Fruit fly (Drosophila melanogaster) whole organism, embryonic: Measurements from ENCODE around the gene drl.

Experiments used
- Ada2b ChIP-seq: fragments of 200-800 bp; sonication (Bioruptor generic); IDR thresholded peaks from 2 replicates; pipeline ENCODE4 v1.3.6; 2022; ENCODE audit warnings: missing biosample characterization, missing genetic modification characterization
- Antp ChIP-seq: fragments of 200-800 bp; sonication (Bioruptor generic); optimal IDR thresholded peaks from 3 replicates; lab custom pipeline; 2016; ENCODE audit warnings: missing biosample characterization, missing genetic modification characterization
- CG11504 ChIP-seq: fragments of 200-800 bp; sonication (Bioruptor generic); optimal IDR thresholded peaks from 3 replicates; lab custom pipeline; 2019; ENCODE audit warnings: missing biosample characterization, mild to moderate bottlenecking, missing genetic modification characterization, moderate library complexity
- CG11696 ChIP-seq: fragments of 200-800 bp; sonication (Bioruptor generic); IDR thresholded peaks from 2 replicates; pipeline ENCODE4 v1.3.6; 2022; ENCODE audit warnings: missing biosample characterization, missing genetic modification characterization
- CG12104 ChIP-seq: fragments of 200-800 bp; sonication (Bioruptor generic); optimal IDR thresholded peaks from 3 replicates; lab custom pipeline; 2016; ENCODE audit warnings: missing biosample characterization, missing genetic modification characterization
- CG12391 ChIP-seq: fragments of 200-800 bp; sonication (Bioruptor generic); optimal IDR thresholded peaks from 3 replicates; lab custom pipeline; 2018; ENCODE audit warnings: missing biosample characterization, mild to moderate bottlenecking, missing genetic modification characterization, moderate library complexity
- CG13424 ChIP-seq: fragments of 200-800 bp; sonication (Bioruptor generic); optimal IDR thresholded peaks from 2 replicates; lab custom pipeline; 2019; ENCODE audit warnings: missing biosample characterization, mild to moderate bottlenecking, missing genetic modification characterization, moderate library complexity
- CG13894 ChIP-seq: fragments of 200-800 bp; sonication (Bioruptor generic); optimal IDR thresholded peaks from 3 replicates; lab custom pipeline; 2018; ENCODE audit warnings: missing biosample characterization, mild to moderate bottlenecking, missing genetic modification characterization, moderate library complexity
- CG1603 ChIP-seq: fragments of 200-800 bp; sonication (Bioruptor generic); optimal IDR thresholded peaks from 2 replicates; lab custom pipeline; 2019; ENCODE audit warnings: missing biosample characterization, mild to moderate bottlenecking, missing genetic modification characterization, moderate library complexity
- CG17802 ChIP-seq: fragments of 200-800 bp; sonication (Bioruptor generic); optimal IDR thresholded peaks from 2 replicates; lab custom pipeline; 2018; ENCODE audit warnings: missing biosample characterization, mild to moderate bottlenecking, missing genetic modification characterization, moderate library complexity
- CG18476 ChIP-seq: fragments of 200-800 bp; sonication (Bioruptor generic); optimal IDR thresholded peaks from 2 replicates; lab custom pipeline; 2016; ENCODE audit warnings: missing biosample characterization, mild to moderate bottlenecking, missing genetic modification characterization
- CG2120 ChIP-seq: fragments of 200-800 bp; sonication (Bioruptor generic); optimal IDR thresholded peaks from 3 replicates; lab custom pipeline; 2016; ENCODE audit warnings: missing biosample characterization, missing genetic modification characterization
- CG2129 ChIP-seq: fragments of 200-800 bp; sonication (Bioruptor generic); IDR thresholded peaks from 2 replicates; pipeline ENCODE4 v1.3.6; 2022; ENCODE audit warnings: missing biosample characterization, missing genetic modification characterization; ENCODE audit not compliant: partially characterized antibody
- CG32532 ChIP-seq: fragments of 200-800 bp; sonication (Bioruptor generic); IDR thresholded peaks from 2 replicates; pipeline ENCODE4 v1.3.6; 2022; ENCODE audit warnings: missing biosample characterization, missing genetic modification characterization
- CG6254 ChIP-seq: fragments of 200-800 bp; sonication (Bioruptor generic); optimal IDR thresholded peaks from 3 replicates; lab custom pipeline; 2017; ENCODE audit warnings: mild to moderate bottlenecking, missing biosample characterization, missing genetic modification reagents, missing genetic modification characterization
- CG6791 ChIP-seq: fragments of 200-800 bp; sonication (Bioruptor generic); IDR thresholded peaks from 3 replicates; pipeline ENCODE4 v1.3.6; 2022; ENCODE audit warnings: missing biosample characterization, missing genetic modification characterization; ENCODE audit not compliant: partially characterized antibody
- CG6854 ChIP-seq: fragments of 200-800 bp; sonication (Bioruptor generic); optimal IDR thresholded peaks from 3 replicates; lab custom pipeline; 2017; ENCODE audit warnings: missing biosample characterization, mild to moderate bottlenecking, missing genetic modification characterization
- CG8765 ChIP-seq: fragments of 200-800 bp; sonication (Bioruptor generic); IDR thresholded peaks from 2 replicates; pipeline ENCODE4 v1.3.6; 2022; ENCODE audit warnings: missing biosample characterization, missing genetic modification characterization
- CG9215 ChIP-seq: fragments of 200-800 bp; sonication (Bioruptor generic); IDR thresholded peaks from 2 replicates; pipeline ENCODE4 v1.3.6; 2022; ENCODE audit warnings: missing biosample characterization, missing genetic modification characterization
- CHES-1-like ChIP-seq: fragments of 200-800 bp; sonication (Bioruptor generic); optimal IDR thresholded peaks from 2 replicates; lab custom pipeline; 2016; ENCODE audit warnings: missing biosample characterization, missing genetic modification characterization
- CTCF ChIP-seq: fragments of 200-800 bp; sonication (Bioruptor generic); optimal IDR thresholded peaks from 2 replicates; lab custom pipeline; 2017; ENCODE audit warnings: missing biosample characterization, mild to moderate bottlenecking, missing genetic modification characterization, moderate library complexity
- CkIIα-i1 ChIP-seq: fragments of 200-800 bp; sonication (Bioruptor generic); IDR thresholded peaks from 2 replicates; pipeline ENCODE4 v1.3.6; 2022; ENCODE audit warnings: missing biosample characterization, missing genetic modification characterization
- CoRest ChIP-seq: fragments of 200-800 bp; sonication (Bioruptor generic); optimal IDR thresholded peaks from 3 replicates; lab custom pipeline; 2018; ENCODE audit warnings: missing biosample characterization, mild to moderate bottlenecking, missing genetic modification characterization, moderate library complexity
- CrebB ChIP-seq: fragments of 200-800 bp; sonication (Bioruptor generic); optimal IDR thresholded peaks from 3 replicates; lab custom pipeline; 2018; ENCODE audit warnings: missing biosample characterization, mild to moderate bottlenecking, missing genetic modification characterization
- E2f2 ChIP-seq: fragments of 200-800 bp; sonication (Bioruptor generic); IDR thresholded peaks from 2 replicates; pipeline ENCODE4 v1.3.6; 2022; ENCODE audit warnings: missing biosample characterization, missing genetic modification characterization
- Fer3 ChIP-seq: fragments of 200-800 bp; sonication (Bioruptor generic); optimal IDR thresholded peaks from 2 replicates; lab custom pipeline; 2018; ENCODE audit warnings: missing biosample characterization, mild to moderate bottlenecking, missing genetic modification characterization, moderate library complexity
- HHEX ChIP-seq: fragments of 200-800 bp; sonication (Bioruptor generic); optimal IDR thresholded peaks from 3 replicates; lab custom pipeline; 2017; ENCODE audit warnings: missing biosample characterization, mild to moderate bottlenecking, missing genetic modification characterization, missing genetic modification reagents
- HLH4C ChIP-seq: fragments of 200-800 bp; sonication (Bioruptor generic); IDR thresholded peaks from 3 replicates; pipeline ENCODE4 v1.3.6; 2022; ENCODE audit warnings: missing biosample characterization, missing genetic modification characterization; ENCODE audit not compliant: partially characterized antibody
- Hmr ChIP-seq: fragments of 200-800 bp; sonication (Bioruptor generic); optimal IDR thresholded peaks from 3 replicates; lab custom pipeline; 2017; ENCODE audit warnings: mild to moderate bottlenecking, missing biosample characterization, missing genetic modification reagents, missing genetic modification characterization
- Hr3 ChIP-seq: fragments of 200-800 bp; sonication (Bioruptor generic); optimal IDR thresholded peaks from 3 replicates; lab custom pipeline; 2016; ENCODE audit warnings: missing biosample characterization, missing genetic modification characterization
- Hr51 ChIP-seq, 2 experiments: fragments of 200-800 bp; sonication (Bioruptor generic); optimal IDR thresholded peaks; 2 replicates in 1 of 2; 3 replicates in 1 of 2; lab custom pipeline; 2016 to 2018; ENCODE audit warnings: missing biosample characterization in 2 of 2, missing genetic modification characterization in 2 of 2, mild to moderate bottlenecking in 1 of 2, moderate library complexity in 1 of 2
- MBD-R2 ChIP-seq: fragments of 200-800 bp; sonication (Bioruptor generic); IDR thresholded peaks from 2 replicates; pipeline ENCODE4 v1.3.6; 2022; ENCODE audit warnings: missing biosample characterization, missing genetic modification characterization
- PHDP ChIP-seq: fragments of 200-800 bp; sonication (Bioruptor generic); optimal IDR thresholded peaks from 3 replicates; lab custom pipeline; 2018; ENCODE audit warnings: missing biosample characterization, mild to moderate bottlenecking, missing genetic modification characterization, moderate library complexity
- Usf ChIP-seq: fragments of 200-800 bp; sonication (Bioruptor generic); optimal IDR thresholded peaks from 2 replicates; lab custom pipeline; 2017; ENCODE audit warnings: missing genotype, missing biosample characterization, missing genetic modification characterization
- Xbp1 ChIP-seq: fragments of 200-800 bp; sonication (Bioruptor generic); optimal IDR thresholded peaks from 3 replicates; lab custom pipeline; 2016; ENCODE audit warnings: missing biosample characterization, mild to moderate bottlenecking, missing genetic modification characterization
- amos ChIP-seq: fragments of 200-800 bp; sonication (Bioruptor generic); IDR thresholded peaks from 2 replicates; pipeline ENCODE4 v1.3.6; 2022; ENCODE audit warnings: missing biosample characterization, missing genetic modification characterization; ENCODE audit not compliant: partially characterized antibody
- aop ChIP-seq: fragments of 200-800 bp; sonication (Bioruptor generic); IDR thresholded peaks from 2 replicates; pipeline ENCODE4 v1.3.6; 2022; ENCODE audit warnings: missing biosample characterization, missing genetic modification characterization
- ase ChIP-seq: fragments of 200-800 bp; sonication (Bioruptor generic); IDR thresholded peaks from 3 replicates; pipeline ENCODE4 v1.3.6; 2022; ENCODE audit warnings: missing biosample characterization, missing genetic modification characterization
- eve ChIP-seq, 2 experiments: fragments of >200 bp; optimal IDR thresholded peaks; 2 replicates each; lab custom pipeline; 2017; ENCODE audit warnings: missing biosample characterization in 2 of 2, missing genetic modification characterization in 2 of 2
- fd3F ChIP-seq: fragments of 200-800 bp; sonication (Bioruptor generic); optimal IDR thresholded peaks from 2 replicates; lab custom pipeline; 2018; ENCODE audit warnings: missing biosample characterization, mild to moderate bottlenecking, missing genetic modification characterization, moderate library complexity
- gcm2 ChIP-seq: fragments of 200-800 bp; sonication (Bioruptor generic); optimal IDR thresholded peaks from 2 replicates; lab custom pipeline; 2016; ENCODE audit warnings: missing biosample characterization, missing genetic modification characterization
- gem ChIP-seq: fragments of 200-800 bp; sonication (Bioruptor generic); optimal IDR thresholded peaks from 2 replicates; lab custom pipeline; 2019; ENCODE audit warnings: missing biosample characterization, mild to moderate bottlenecking, missing genetic modification characterization, moderate library complexity
- gro ChIP-seq: fragments of 200-800 bp; sonication (Bioruptor generic); optimal IDR thresholded peaks from 2 replicates; lab custom pipeline; 2016; ENCODE audit warnings: missing biosample characterization, missing genetic modification characterization
- hb ChIP-seq: fragments of 200-800 bp; sonication (Bioruptor generic); IDR thresholded peaks from 3 replicates; pipeline ENCODE4 v1.3.6; 2022; ENCODE audit warnings: missing biosample characterization, missing genetic modification characterization; ENCODE audit not compliant: partially characterized antibody
- oc ChIP-seq: fragments of 200-800 bp; sonication (Bioruptor generic); optimal IDR thresholded peaks from 2 replicates; lab custom pipeline; 2018; ENCODE audit warnings: missing biosample characterization, mild to moderate bottlenecking, missing genetic modification characterization, moderate library complexity
- otp ChIP-seq: fragments of 200-800 bp; sonication (Bioruptor generic); IDR thresholded peaks from 3 replicates; pipeline ENCODE4, ENCODE4 v1.3.6; 2022; ENCODE audit warnings: missing biosample characterization, missing genetic modification characterization
- ranshi ChIP-seq: fragments of 200-800 bp; sonication (Bioruptor generic); IDR thresholded peaks from 2 replicates; pipeline ENCODE4 v1.3.6; 2022; ENCODE audit warnings: missing biosample characterization, missing genetic modification characterization
- repo ChIP-seq: fragments of 200-800 bp; sonication (Bioruptor generic); optimal IDR thresholded peaks from 2 replicates; lab custom pipeline; 2016; ENCODE audit warnings: missing biosample characterization, missing genetic modification characterization
- sr ChIP-seq: fragments of 200-800 bp; sonication (Bioruptor generic); IDR thresholded peaks from 3 replicates; pipeline ENCODE4 v1.3.6; 2022; ENCODE audit warnings: missing biosample characterization, missing genetic modification characterization
- vvl ChIP-seq: fragments of 200-800 bp; sonication (Bioruptor generic); IDR thresholded peaks from 2 replicates; pipeline ENCODE4 v1.3.6; 2022; ENCODE audit warnings: missing biosample characterization, missing genetic modification characterization
- wdn ChIP-seq: fragments of 200-800 bp; sonication (Bioruptor generic); IDR thresholded peaks from 2 replicates; pipeline ENCODE4 v1.3.6; 2022; ENCODE audit warnings: missing biosample characterization, missing genetic modification characterization

drl gene

DNA sequence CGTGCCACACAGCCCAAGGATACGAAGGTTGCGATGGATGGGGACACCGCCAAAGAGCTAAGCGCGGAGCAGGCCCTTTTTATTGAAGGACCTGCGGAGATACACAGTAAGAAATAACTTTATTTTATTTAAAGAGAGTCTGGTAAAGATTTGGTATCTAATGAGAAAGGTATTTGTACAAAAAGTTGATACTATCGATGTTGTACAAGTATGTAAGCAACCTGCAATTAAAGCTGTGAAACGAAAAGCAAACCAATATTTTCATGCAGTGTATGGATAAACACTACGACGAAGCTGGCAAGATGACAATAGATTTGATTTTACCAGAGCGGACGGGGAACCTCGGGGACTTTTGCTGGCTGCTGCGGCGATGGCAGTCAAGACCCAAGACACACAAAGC, 43.2 kb downstream of the drl start (continued):
- TF ChIP-seq CG13424 (tag; lab: Kevin White, UChicago) (peak; percentile 7), CG13894 (tag; lab: Kevin White, UChicago) (no peak), amos (GFP tag; lab: Robert Waterston, UW) (no peak), Hr51 (GFP tag; optimal IDR thresholded peaks at IDR 0.05; lab: Kevin White, UChicago) (peak in 1 of 2 experiments; percentile 34), otp (GFP tag; lab: Robert Waterston, UW) (no peak), aop (GFP tag; lab: Robert Waterston, UW) (no peak), CG12391 (tag; lab: Kevin White, UChicago) (peak; percentile 46), wdn (GFP tag; lab: Robert Waterston, UW) (no peak), CG11696 (0 out of 2 replicates have a peak, but pooled peaks have one; percentile 33), CHES-1-like (GFP tag; lab: Kevin White, UChicago) (no peak), CG11504 (tag; lab: Kevin White, UChicago) (peak; percentile 33), hb (no peak), CG32532 (GFP tag; lab: Robert Waterston, UW) (peak; percentile 51), CG9215 (peak; percentile 36; the same call in 1 of the 2 replicates), HHEX (GFP tag; lab: Kevin White, UChicago) (no peak), MBD-R2 (GFP tag; lab: Robert Waterston, UW) (no peak), CG6254 (GFP tag; lab: Kevin White, UChicago) (no peak), CTCF (GFP tag; lab: Kevin White, UChicago) (no peak), gcm2 (GFP tag; lab: Kevin White, UChicago) (no peak), CG17802 (tag; lab: Kevin White, UChicago) (no peak), CG2129 (GFP tag; lab: Robert Waterston, UW) (no peak), eve (GFP tag; optimal IDR thresholded peaks at IDR 0.05; lab: Kevin White, UChicago) (no peak), Ada2b (GFP tag; lab: Robert Waterston, UW) (peak; percentile 55; the same call in 1 of the 2 replicates), ase (GFP tag; lab: Robert Waterston, UW) (no peak), CG8765 (GFP tag; lab: Robert Waterston, UW) (peak; percentile 34; the same call in 1 of the 2 replicates), gro (GFP tag; lab: Kevin White, UChicago) (no peak), HLH4C (no peak), ranshi (0 out of 2 replicates have a peak, but pooled peaks have one; percentile 6), CG6791 (GFP tag; lab: Robert Waterston, UW) (no peak), CG6854 (no peak), CG1603 (peak; percentile 48), PHDP (tag; lab: Kevin White, UChicago) (peak; percentile 1), Hr3 (peak; percentile 21), CG12104 (GFP tag; lab: Kevin White, UChicago) (no peak), CG2120 (GFP tag; lab: Kevin White, UChicago) (peak; percentile 63), CkIIα-i1 (no peak), Usf (peak; percentile 6), gem (tag; lab: Kevin White, UChicago) (peak; percentile 64), Fer3 (tag; lab: Kevin White, UChicago) (peak; percentile 3), sr (no peak), fd3F (no peak), CoRest (peak; percentile 47), Antp (GFP tag; lab: Kevin White, UChicago) (peak; percentile 37), oc (tag; lab: Kevin White, UChicago) (no peak), vvl (0 out of 2 replicates have a peak, but pooled peaks have one; percentile 28), Hmr (peak; percentile 54), Xbp1 (GFP tag; lab: Kevin White, UChicago) (peak; percentile 12), CrebB (tag; lab: Kevin White, UChicago) (no peak), E2f2 (GFP tag; lab: Robert Waterston, UW) (peak; percentile 7; the same call in 1 of the 2 replicates), repo (no peak), CG18476 (GFP tag; lab: Kevin White, UChicago) (no peak)
